Worm (Caenorhabditis elegans) whole organism, L1 larva: ENCODE measurements around the gene Y26E6A.2.

ENCODE experiments used
- nhr-237 ChIP-seq: fragments of 150-350 bp; optimal IDR thresholded peaks from 2 replicates; lab custom pipeline; 2014; ENCODE audit warnings: missing biosample characterization, missing genetic modification characterization
- nhr-90 ChIP-seq: sonication (generic microtip); optimal IDR thresholded peaks from 2 replicates; lab custom pipeline; 2016; ENCODE audit warnings: mild to moderate bottlenecking, missing genetic modification characterization, missing compliant biosample characterization; ENCODE audit not compliant: poor library complexity

DNA sequence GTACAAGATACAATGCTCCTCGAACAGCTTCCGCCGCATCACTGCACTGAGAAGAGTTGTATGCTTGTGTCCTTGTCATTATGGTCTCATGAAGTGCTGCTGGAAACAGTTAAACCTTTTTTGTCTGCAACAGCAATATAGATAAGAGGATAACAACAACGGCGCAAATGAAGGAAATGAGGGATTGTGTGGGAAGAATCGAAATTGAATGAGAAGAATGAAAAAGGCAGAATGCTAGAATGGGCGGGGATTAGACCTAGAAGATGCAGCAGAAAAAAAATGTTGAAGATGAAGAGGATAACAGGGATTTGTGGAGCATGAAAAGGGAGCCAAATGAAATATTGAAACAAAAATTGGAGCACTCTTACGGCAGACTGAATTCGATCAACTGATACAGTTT is 20.9 kb downstream of the Y26E6A.2 start, which contains the start of gene sra-37:
- no peak for TF ChIP-seq nhr-237 (tag; lab: Kevin White, UChicago)
- TF ChIP-seq nhr-90, result no peak
